Worm (Caenorhabditis elegans) whole organism, late embryonic: Measurements from ENCODE around the gene sid-3.

ENCODE experiments used
- ama-1 ChIP-seq: fragments of 150-350 bp; optimal IDR thresholded peaks from 2 replicates; lab custom pipeline; 2014
- fkh-6 ChIP-seq: sonication (generic microtip); optimal IDR thresholded peaks from 2 replicates; lab custom pipeline; 2016; ENCODE audit warnings: missing genetic modification characterization, missing compliant biosample characterization
- hlh-15 ChIP-seq: sonication (generic microtip); optimal IDR thresholded peaks from 2 replicates; lab custom pipeline; 2016; ENCODE audit warnings: missing genetic modification characterization, missing compliant biosample characterization
- hlh-8 ChIP-seq: sonication (generic microtip); optimal IDR thresholded peaks from 2 replicates; lab custom pipeline; 2016; ENCODE audit warnings: missing genotype, missing genetic modification characterization, missing compliant biosample characterization
- lin-11 ChIP-seq: fragments of 200-800 bp; sonication (Bioruptor generic); optimal IDR thresholded peaks from 2 replicates; lab custom pipeline; 2018; ENCODE audit warnings: mild to moderate bottlenecking, missing genetic modification characterization, missing compliant biosample characterization
- nfya-1 ChIP-seq: sonication (generic microtip); optimal IDR thresholded peaks from 2 replicates; lab custom pipeline; 2017; ENCODE audit warnings: missing genetic modification characterization, mild to moderate bottlenecking, missing compliant biosample characterization, antibody characterized with exemption, moderate library complexity
- pax-1 ChIP-seq: fragments of 150-350 bp; optimal IDR thresholded peaks from 2 replicates; lab custom pipeline; 2014; ENCODE audit warnings: missing biosample characterization, missing genetic modification characterization
- pha-4 ChIP-seq: fragments of 150-350 bp; optimal IDR thresholded peaks from 2 replicates; lab custom pipeline; 2018; ENCODE audit warnings: missing biosample characterization, missing genetic modification reagents, missing genetic modification characterization
- pqm-1 ChIP-seq: sonication (generic microtip); optimal IDR thresholded peaks from 2 replicates; lab custom pipeline; 2016; ENCODE audit warnings: missing genetic modification characterization, missing compliant biosample characterization
- tbx-2 ChIP-seq: sonication (generic microtip); optimal IDR thresholded peaks from 2 replicates; lab custom pipeline; 2016; ENCODE audit warnings: missing genetic modification characterization, missing compliant biosample characterization
- unc-42 ChIP-seq: sonication (generic microtip); optimal IDR thresholded peaks from 2 replicates; lab custom pipeline; 2016; ENCODE audit warnings: missing genotype, missing genetic modification characterization, missing compliant biosample characterization
- unc-55 ChIP-seq: sonication (generic microtip); optimal IDR thresholded peaks from 2 replicates; lab custom pipeline; 2017; ENCODE audit warnings: missing biosample characterization, missing genetic modification reagents, missing genetic modification characterization

DNA sequence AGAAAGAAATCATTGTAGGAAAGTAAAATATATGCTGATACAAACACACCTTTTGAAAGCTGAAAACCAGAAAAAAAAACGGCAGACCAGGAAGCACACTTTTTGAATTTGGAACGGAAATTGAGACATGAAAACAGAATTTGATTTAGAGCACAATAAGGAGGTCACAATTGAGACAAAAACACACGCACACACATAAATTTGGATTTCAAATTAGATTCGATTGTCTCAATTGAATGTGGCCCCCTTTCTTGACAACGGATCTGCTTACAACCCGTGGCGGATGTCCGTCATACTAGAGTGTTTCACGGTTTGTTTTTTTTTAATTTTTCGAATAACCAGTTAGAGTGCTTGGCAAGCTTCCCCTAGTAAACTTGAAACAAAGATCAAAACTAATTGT lies 18.1 kb upstream of the sid-3 start:
- no peak for TF ChIP-seq unc-42 (tag; lab: Kevin White, UChicago)
- no peak for TF ChIP-seq tbx-2 (tag; lab: Kevin White, UChicago)
- TF ChIP-seq unc-55, result no peak
- no peak for TF ChIP-seq hlh-8 (tag; lab: Kevin White, UChicago)
- no peak for TF ChIP-seq nfya-1 (tag; lab: Kevin White, UChicago)
- TF ChIP-seq hlh-15 (tag; lab: Kevin White, UChicago), result no peak
- TF ChIP-seq fkh-6 (tag; lab: Kevin White, UChicago), result no peak
- TF ChIP-seq pax-1 (tag; lab: Kevin White, UChicago), result no peak
- no peak for TF ChIP-seq ama-1 (lab: Kevin White, UChicago)
- TF ChIP-seq pqm-1 (tag; lab: Kevin White, UChicago), result no peak
- no peak for TF ChIP-seq lin-11 (tag; lab: Kevin White, UChicago)
- no peak for TF ChIP-seq pha-4 (tag; lab: Kevin White, UChicago)
